Fruit fly (Drosophila melanogaster): ENCODE data around the gene CG1105.
A peak's percentile ranks its signal among the peaks of the same experiment; 100 is the strongest.

CG1105 gene

DNA sequence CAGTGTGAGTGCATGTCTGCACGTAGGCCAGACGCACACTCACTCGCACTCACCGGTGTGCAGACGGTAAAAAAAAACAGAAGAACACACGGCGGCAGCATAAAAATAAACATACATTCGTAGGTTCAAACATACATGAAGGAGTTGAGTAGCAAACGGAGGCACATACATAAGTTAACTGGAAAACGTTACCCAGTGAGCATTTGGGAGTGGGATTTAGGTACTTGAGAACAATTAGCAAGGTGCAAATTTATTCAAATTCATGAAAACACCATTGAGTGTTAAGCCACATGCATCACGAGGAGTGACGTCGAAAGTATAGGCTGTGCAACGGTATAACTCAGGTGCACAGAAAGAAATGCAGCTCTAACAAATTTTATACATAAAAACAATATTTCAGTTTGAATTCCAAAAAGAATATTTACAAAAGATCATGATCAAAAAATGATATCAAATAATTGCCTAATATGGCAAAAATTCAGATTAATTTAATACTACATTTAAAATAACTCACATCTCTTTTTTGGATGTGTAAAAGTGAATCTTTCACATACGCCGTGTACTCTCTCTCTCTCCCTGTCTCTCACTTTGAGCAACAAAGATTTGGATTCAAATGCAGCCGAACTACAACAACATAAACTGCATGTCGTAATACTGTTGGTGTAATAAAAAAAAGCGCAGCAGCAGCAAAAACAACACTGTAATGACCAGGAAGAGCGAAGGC, 41.8 kb upstream of the CG1105 start (continued):
- peak; percentile 97 for TF ChIP-seq CG2202 (tag; optimal IDR thresholded peaks at IDR 0.05)
- no peak for TF ChIP-seq CG2129 (GFP tag; IDR thresholded peaks at IDR 0.05; ENCODE audit: partially characterized antibody)
- peak; percentile 96 for TF ChIP-seq CG11504 (tag; optimal IDR thresholded peaks at IDR 0.05)
- TF ChIP-seq emc (GFP tag; optimal IDR thresholded peaks at IDR 0.05) = no peak
- peak; percentile 72 for TF ChIP-seq Dek (tag; optimal IDR thresholded peaks at IDR 0.05)
- no peak for TF ChIP-seq pfk (GFP tag; optimal IDR thresholded peaks at IDR 0.05)
- peak; percentile 40 for TF ChIP-seq Hmr (GFP tag; optimal IDR thresholded peaks at IDR 0.05)
- no peak for TF ChIP-seq CG1832 (GFP tag; optimal IDR thresholded peaks at IDR 0.05)
- no peak for TF ChIP-seq CG16813 (GFP tag; IDR thresholded peaks at IDR 0.05; ENCODE audit: partially characterized antibody)
- peak; percentile 86 for TF ChIP-seq CG7357 (GFP tag; IDR thresholded peaks at IDR 0.05)
- TF ChIP-seq mam (GFP tag; optimal IDR thresholded peaks at IDR 0.05) = peak; percentile 63
- TF ChIP-seq CG31441 (GFP tag; IDR thresholded peaks at IDR 0.05) = no peak
- TF ChIP-seq CG7786 (GFP tag; optimal IDR thresholded peaks at IDR 0.05) = peak; percentile 83
- TF ChIP-seq cas (GFP tag; IDR thresholded peaks at IDR 0.05) = no peak
- TF ChIP-seq Sox100B (GFP tag; optimal IDR thresholded peaks at IDR 0.05) = peak; percentile 97
- no peak for TF ChIP-seq CG11560 (tag; IDR thresholded peaks at IDR 0.05)
- TF ChIP-seq sob (GFP tag; IDR thresholded peaks at IDR 0.05) = no peak
- TF ChIP-seq CG32772 (GFP tag; IDR thresholded peaks at IDR 0.05) = no peak
- TF ChIP-seq amos (GFP tag; IDR thresholded peaks at IDR 0.05; ENCODE audit: partially characterized antibody) = no peak
- TF ChIP-seq Asciz (GFP tag; optimal IDR thresholded peaks at IDR 0.05) = peak; percentile 97
- TF ChIP-seq MESR4 (GFP tag; optimal IDR thresholded peaks at IDR 0.05) = peak; percentile 24
- peak; percentile 99 for TF ChIP-seq Sox102F (GFP tag; optimal IDR thresholded peaks at IDR 0.05)
- no peak for TF ChIP-seq Lpt (GFP tag; optimal IDR thresholded peaks at IDR 0.05)
- TF ChIP-seq yki (optimal IDR thresholded peaks at IDR 0.05) = no peak
- TF ChIP-seq CG4404 (GFP tag; IDR thresholded peaks at IDR 0.05) = no peak
- TF ChIP-seq CG15479 (GFP tag; optimal IDR thresholded peaks at IDR 0.05) = peak; percentile 51
- no peak for TF ChIP-seq Lim3 (GFP tag; IDR thresholded peaks at IDR 0.05)
- peak; percentile 86 to 91 for TF ChIP-seq Pdp1 (GFP tag; optimal IDR thresholded peaks at IDR 0.05)
- TF ChIP-seq corto (GFP tag; optimal IDR thresholded peaks at IDR 0.05) = peak; percentile 43
- peak; percentile 83 for TF ChIP-seq eyg (GFP tag; optimal IDR thresholded peaks at IDR 0.05)
- TF ChIP-seq Myb (GFP tag; optimal IDR thresholded peaks at IDR 0.05) = peak; percentile 43
- TF ChIP-seq CG18476 (GFP tag; optimal IDR thresholded peaks at IDR 0.05) = peak; percentile 91
- no peak for TF ChIP-seq CG17612 (GFP tag; IDR thresholded peaks at IDR 0.05)
- no peak for TF ChIP-seq ap (GFP tag; IDR thresholded peaks at IDR 0.05)
- no peak for TF ChIP-seq dimm (GFP tag; IDR thresholded peaks at IDR 0.05)
- TF ChIP-seq Trl (optimal IDR thresholded peaks at IDR 0.05) = peak in 1 of 2 experiments; percentile 69
- TF ChIP-seq Trl (GFP tag; optimal IDR thresholded peaks at IDR 0.05) = peak; percentile 76
- peak; percentile 93 for TF ChIP-seq CG13123 (GFP tag; optimal IDR thresholded peaks at IDR 0.05)
- TF ChIP-seq C15 (GFP tag; IDR thresholded peaks at IDR 0.05) = no peak
- TF ChIP-seq CG30020 (tag; optimal IDR thresholded peaks at IDR 0.05) = peak; percentile 87
- peak; percentile 94 for TF ChIP-seq Lhr (GFP tag; optimal IDR thresholded peaks at IDR 0.05)
- TF ChIP-seq esg (GFP tag; conservative IDR thresholded peaks at IDR 0.05) = no peak
- TF ChIP-seq zen2 (GFP tag; IDR thresholded peaks at IDR 0.05; ENCODE audit: partially characterized antibody) = no peak
- peak; percentile 85 for TF ChIP-seq lilli (GFP tag; optimal IDR thresholded peaks at IDR 0.05)
- peak; percentile 91 for TF ChIP-seq btn (GFP tag; optimal IDR thresholded peaks at IDR 0.05)
- TF ChIP-seq CG2120 (GFP tag; optimal IDR thresholded peaks at IDR 0.05) = peak; percentile 48
- no peak for TF ChIP-seq Ada2b (GFP tag; IDR thresholded peaks at IDR 0.05)
- no peak for TF ChIP-seq CG3995 (GFP tag; optimal IDR thresholded peaks at IDR 0.05)
- peak; percentile 31 for TF ChIP-seq D19B (GFP tag; optimal IDR thresholded peaks at IDR 0.05)
- no peak for TF ChIP-seq gsb (GFP tag; IDR thresholded peaks at IDR 0.05)
- TF ChIP-seq CG9932 (GFP tag; IDR thresholded peaks at IDR 0.05) = no peak
